Worm (Caenorhabditis elegans): Measurements from ENCODE around the gene W09H1.3.

Gene W09H1.3

ce11 chrII:13183228-13183755 lies 937 bp upstream of the W09H1.3 start, which contains the start of the genes W09H1.4 and his-73:
Gene W09H1.4, plus strand, starts transcription at chrII:13183528.
Gene his-73, plus strand, starts transcription at chrII:13183705.
- TF ChIP-seq unc-62 (GFP tag; optimal IDR thresholded peaks at IDR 0.05), result no peak

- no peak for TF ChIP-seq unc-62 (GFP tag; optimal IDR thresholded peaks at IDR 0.05)
These were observed 3.0 kb downstream of the W09H1.3 start, which contains the start of gene mecr-1 for ce11 chrII:13187188-13187587. Gene mecr-1, minus strand, starts transcription at chrII:13187314.

- TF ChIP-seq unc-62 (GFP tag; optimal IDR thresholded peaks at IDR 0.05), result no peak
These were observed 3.9 kb downstream of the W09H1.3 start for ce11 chrII:13188084-13188483.

ce11 chrII:13189363-13189762 lies 5.1 kb downstream of the W09H1.3 start:
- no peak for TF ChIP-seq unc-62 (GFP tag; optimal IDR thresholded peaks at IDR 0.05)

ce11 chrII:13190412-13190811 lies 6.2 kb downstream of the W09H1.3 start:
- no peak for TF ChIP-seq unc-62 (GFP tag; optimal IDR thresholded peaks at IDR 0.05)

- TF ChIP-seq unc-62 (GFP tag; optimal IDR thresholded peaks at IDR 0.05), result no peak
These were observed 9.4 kb downstream of the W09H1.3 start for ce11 chrII:13193563-13194103.

ce11 chrII:13195163-13195562 lies 10.9 kb downstream of the W09H1.3 start, which contains the start of gene lec-1:
Gene lec-1, plus strand, starts transcription at chrII:13195549.
- TF ChIP-seq unc-62 (GFP tag; optimal IDR thresholded peaks at IDR 0.05), result no peak

- TF ChIP-seq unc-62 (GFP tag; optimal IDR thresholded peaks at IDR 0.05), result no peak
These were observed 11.6 kb downstream of the W09H1.3 start for ce11 chrII:13195706-13196417.

ce11 chrII:13196689-13197280 lies 12.6 kb downstream of the W09H1.3 start:
- no peak for TF ChIP-seq unc-62 (GFP tag; optimal IDR thresholded peaks at IDR 0.05)

- no peak for TF ChIP-seq unc-62 (GFP tag; optimal IDR thresholded peaks at IDR 0.05)
These were observed 14.6 kb downstream of the W09H1.3 start for ce11 chrII:13198845-13199244.

ce11 chrII:13199674-13200215 lies 15.5 kb downstream of the W09H1.3 start, which contains the start of gene btf-1:
Gene btf-1, plus strand, starts transcription at chrII:13200165.
- TF ChIP-seq unc-62 (GFP tag; optimal IDR thresholded peaks at IDR 0.05), result no peak

ce11 chrII:13215792-13216191 lies 31.6 kb downstream of the W09H1.3 start, which contains the start of gene F15D4.2:
Gene F15D4.2, plus strand, starts transcription at chrII:13216092.
- no peak for TF ChIP-seq unc-62 (GFP tag; optimal IDR thresholded peaks at IDR 0.05)

- no peak for TF ChIP-seq unc-62 (GFP tag; optimal IDR thresholded peaks at IDR 0.05)
These were observed 35.1 kb downstream of the W09H1.3 start for ce11 chrII:13219373-13219772.

- no peak for TF ChIP-seq unc-62 (GFP tag; optimal IDR thresholded peaks at IDR 0.05)
These were observed 46.4 kb downstream of the W09H1.3 start for ce11 chrII:13230489-13231196.

ce11 chrII:13233712-13234111 lies 49.5 kb downstream of the W09H1.3 start:
- TF ChIP-seq unc-62 (GFP tag; optimal IDR thresholded peaks at IDR 0.05), result no peak

Measured in whole organism, dauer.